Worm (Caenorhabditis elegans): ENCODE measurements around the gene R05G9.5.

DNA sequence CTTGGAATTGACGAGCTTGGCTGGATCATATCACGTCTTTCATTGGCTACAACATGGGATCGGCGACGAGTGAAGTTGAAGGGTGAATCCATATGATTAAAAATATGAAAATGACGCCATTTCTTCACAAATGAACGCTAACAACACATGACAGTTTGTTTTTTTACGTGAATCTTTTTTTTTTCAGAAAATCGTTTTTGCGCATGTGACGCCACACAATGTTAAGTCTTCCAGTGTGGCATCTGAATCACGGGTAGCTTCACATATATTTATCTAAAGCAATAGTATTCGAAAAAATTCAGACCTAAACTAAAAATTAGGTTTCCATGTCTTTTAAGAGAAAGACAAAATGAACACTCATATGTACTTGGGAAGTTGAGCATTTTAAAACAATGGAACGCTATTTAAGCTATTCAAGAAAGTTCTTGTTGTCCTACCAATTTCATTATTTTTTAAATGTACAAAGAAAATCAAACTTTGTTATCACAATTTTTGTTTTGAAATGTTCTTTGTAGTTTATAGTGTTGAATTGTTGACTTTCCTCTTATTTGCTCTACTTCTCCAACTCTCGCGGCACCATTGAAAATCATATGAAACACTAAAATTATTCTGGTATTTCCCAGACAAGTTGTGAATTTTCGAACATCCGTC, 15.1 kb downstream of the R05G9.5 start, which contains the start of the genes lido-16 and plpp-1.2:
- no peak for TF ChIP-seq tbx-11 (GFP tag; IDR thresholded peaks at IDR 0.05)
- no peak for TF ChIP-seq ets-7 (tag; optimal IDR thresholded peaks at IDR 0.05)
